Worm (Caenorhabditis elegans): Measurements from ENCODE around the gene cgt-1.

- TF ChIP-seq blmp-1 (tag; optimal IDR thresholded peaks at IDR 0.05; ENCODE audit: insufficient read depth): no peak
- no peak for TF ChIP-seq nhr-25 (tag; optimal IDR thresholded peaks at IDR 0.05)
- TF ChIP-seq ztf-11 (tag; optimal IDR thresholded peaks at IDR 0.05): no peak
- no peak for TF ChIP-seq elt-3 (tag; optimal IDR thresholded peaks at IDR 0.05)
- TF ChIP-seq unc-62 (GFP tag; optimal IDR thresholded peaks at IDR 0.05): no peak
- no peak for TF ChIP-seq aly-2 (tag; optimal IDR thresholded peaks at IDR 0.05)
Measured at ce11 chrV:15915919-15916318, 27.3 kb upstream of the cgt-1 start, which contains the start of gene gst-38.
